Worm (Caenorhabditis elegans) whole organism, young adult: Measurements from ENCODE around the gene Y70C5A.3.
A peak's percentile ranks its signal among the peaks of the same experiment; 100 is the strongest.

Experiments
- B0261.1 ChIP-seq: sonication (generic microtip); optimal IDR thresholded peaks from 2 replicates; lab custom pipeline; 2016; ENCODE audit warnings: mild to moderate bottlenecking, missing genetic modification characterization, moderate library complexity, missing compliant biosample characterization
- D2030.7 ChIP-seq: fragments of 200-800 bp; sonication (Bioruptor generic); IDR thresholded peaks from 2 replicates; pipeline ENCODE4 v1.3.6; 2022; ENCODE audit warnings: missing genetic modification reagents, missing genetic modification characterization, missing compliant biosample characterization
- F23B12.7 ChIP-seq: sonication (generic microtip); optimal IDR thresholded peaks from 2 replicates; lab custom pipeline; 2017; ENCODE audit warnings: missing genetic modification characterization, mild to moderate bottlenecking, missing compliant biosample characterization, antibody characterized with exemption, moderate library complexity; ENCODE audit not compliant: insufficient read depth
- F39B2.1 ChIP-seq: fragments of 200-800 bp; sonication (Bioruptor generic); IDR thresholded peaks from 2 replicates; pipeline ENCODE4 v1.3.6; 2022; ENCODE audit warnings: missing genetic modification reagents, missing genetic modification characterization, missing compliant biosample characterization
- F57A8.1 ChIP-seq: fragments of 200-800 bp; sonication (Bioruptor generic); optimal IDR thresholded peaks from 2 replicates; lab custom pipeline; 2018; ENCODE audit warnings: mild to moderate bottlenecking, missing genetic modification characterization, moderate library complexity, missing compliant biosample characterization
- K12H6.12 ChIP-seq: fragments of 200-800 bp; sonication (Bioruptor generic); optimal IDR thresholded peaks from 2 replicates; lab custom pipeline; 2018; ENCODE audit warnings: mild to moderate bottlenecking, missing genetic modification characterization, missing compliant biosample characterization
- T26A5.8 ChIP-seq: sonication (generic microtip); optimal IDR thresholded peaks from 2 replicates; lab custom pipeline; 2016; ENCODE audit warnings: missing genetic modification characterization, missing compliant biosample characterization
- Y79H2A.3 ChIP-seq: fragments of 200-800 bp; sonication (Bioruptor generic); conservative IDR thresholded peaks from 2 replicates; pipeline ENCODE4 v1.3.6; 2022; ENCODE audit warnings: missing genetic modification reagents, missing genetic modification characterization, missing compliant biosample characterization
- Y95B8A.8 ChIP-seq: fragments of 200-800 bp; sonication (Bioruptor generic); IDR thresholded peaks from 2 replicates; pipeline ENCODE4 v1.3.6; 2022; ENCODE audit warnings: missing genetic modification reagents, missing genetic modification characterization, missing compliant biosample characterization
- athp-1 ChIP-seq: sonication (generic microtip); optimal IDR thresholded peaks from 2 replicates; lab custom pipeline; 2017; ENCODE audit warnings: mild to moderate bottlenecking, missing genetic modification characterization, missing compliant biosample characterization
- attf-3 ChIP-seq: fragments of 200-800 bp; sonication (Bioruptor generic); conservative IDR thresholded peaks from 2 replicates; pipeline ENCODE4 v1.3.6; 2022; ENCODE audit warnings: missing genetic modification reagents, missing genetic modification characterization, missing compliant biosample characterization
- attf-6 ChIP-seq: fragments of 200-800 bp; sonication (Bioruptor generic); IDR thresholded peaks from 2 replicates; pipeline ENCODE4 v1.3.6; 2022; ENCODE audit warnings: missing genetic modification reagents, missing genetic modification characterization, missing compliant biosample characterization
- bed-2 ChIP-seq: fragments of 200-800 bp; sonication (Bioruptor generic); IDR thresholded peaks from 2 replicates; pipeline ENCODE4 v1.3.6; 2022; ENCODE audit warnings: missing genetic modification reagents, missing genetic modification characterization, missing compliant biosample characterization
- ceh-40 ChIP-seq: fragments of 200-800 bp; sonication (Bioruptor generic); IDR thresholded peaks from 2 replicates; pipeline ENCODE4 v1.3.6; 2022; ENCODE audit warnings: missing genetic modification characterization, missing compliant biosample characterization
- ceh-58 ChIP-seq: fragments of 200-800 bp; sonication (Bioruptor generic); IDR thresholded peaks from 2 replicates; pipeline ENCODE4 v1.3.6; 2022; ENCODE audit warnings: missing genetic modification characterization, missing compliant biosample characterization
- dpff-1 ChIP-seq: sonication (generic microtip); optimal IDR thresholded peaks from 2 replicates; lab custom pipeline; 2017; ENCODE audit warnings: mild to moderate bottlenecking, missing genetic modification characterization, missing compliant biosample characterization
- egrh-3 ChIP-seq: fragments of 200-800 bp; sonication (Bioruptor generic); IDR thresholded peaks from 2 replicates; pipeline ENCODE4 v1.3.6; 2022; ENCODE audit warnings: missing genetic modification reagents, missing genetic modification characterization, missing compliant biosample characterization
- gei-17 ChIP-seq: fragments of 200-800 bp; sonication (Bioruptor generic); optimal IDR thresholded peaks from 2 replicates; lab custom pipeline; 2018; ENCODE audit warnings: mild to moderate bottlenecking, missing genetic modification characterization, missing compliant biosample characterization
- hmg-1.2 ChIP-seq: fragments of 200-800 bp; sonication (Bioruptor generic); IDR thresholded peaks from 2 replicates; pipeline ENCODE4 v1.3.6; 2022; ENCODE audit warnings: missing genetic modification reagents, missing genetic modification characterization, missing compliant biosample characterization
- hrde-1 ChIP-seq: sonication (generic microtip); optimal IDR thresholded peaks from 2 replicates; lab custom pipeline; 2016; ENCODE audit warnings: missing genetic modification characterization, mild to moderate bottlenecking, missing compliant biosample characterization, moderate library complexity, missing genotype, missing genetic modification reagents, borderline replicate concordance
- hsf-1 ChIP-seq: fragments of 200-800 bp; sonication (Bioruptor generic); IDR thresholded peaks from 2 replicates; pipeline ENCODE4 v1.3.6; 2022; ENCODE audit warnings: missing genetic modification reagents, missing genetic modification characterization, missing compliant biosample characterization
- lag-1 ChIP-seq: fragments of 200-800 bp; sonication (Bioruptor generic); IDR thresholded peaks from 2 replicates; pipeline ENCODE4 v1.3.6; 2022; ENCODE audit warnings: missing genetic modification reagents, missing genetic modification characterization, missing compliant biosample characterization
- lin-26 ChIP-seq: fragments of 200-800 bp; sonication (Bioruptor generic); IDR thresholded peaks from 2 replicates; pipeline ENCODE4 v1.3.6; 2022; ENCODE audit warnings: missing genetic modification reagents, missing genetic modification characterization, missing compliant biosample characterization
- lin-40 ChIP-seq: sonication (generic microtip); optimal IDR thresholded peaks from 2 replicates; lab custom pipeline; 2016; ENCODE audit warnings: missing genetic modification characterization, mild to moderate bottlenecking, missing compliant biosample characterization, missing genotype, missing genetic modification reagents
- lin-54 ChIP-seq: fragments of 200-800 bp; sonication (Bioruptor generic); optimal IDR thresholded peaks from 2 replicates; lab custom pipeline; 2018; ENCODE audit warnings: mild to moderate bottlenecking, missing genetic modification characterization, missing compliant biosample characterization
- lir-1 ChIP-seq: fragments of 200-800 bp; sonication (Bioruptor generic); conservative IDR thresholded peaks from 2 replicates; pipeline ENCODE4 v1.3.6; 2022; ENCODE audit warnings: missing genetic modification reagents, missing genetic modification characterization, missing compliant biosample characterization
- madf-10 ChIP-seq: sonication (generic microtip); optimal IDR thresholded peaks from 2 replicates; lab custom pipeline; 2016; ENCODE audit warnings: mild to moderate bottlenecking, missing genetic modification characterization, missing compliant biosample characterization
- madf-8 ChIP-seq: fragments of 200-800 bp; sonication (Bioruptor generic); conservative IDR thresholded peaks from 2 replicates; pipeline ENCODE4 v1.3.6; 2022; ENCODE audit warnings: missing genetic modification reagents, missing genetic modification characterization, missing compliant biosample characterization
- mcd-1 ChIP-seq: fragments of 200-800 bp; sonication (Bioruptor generic); IDR thresholded peaks from 2 replicates; pipeline ENCODE4 v1.3.6; 2022; ENCODE audit warnings: missing genetic modification reagents, missing genetic modification characterization, missing compliant biosample characterization
- mel-28 ChIP-seq: sonication (generic microtip); optimal IDR thresholded peaks from 2 replicates; lab custom pipeline; 2016; ENCODE audit warnings: borderline replicate concordance, mild to moderate bottlenecking, missing genetic modification characterization, missing compliant biosample characterization
- nhr-27 ChIP-seq: fragments of 200-800 bp; sonication (Bioruptor generic); optimal IDR thresholded peaks from 2 replicates; lab custom pipeline; 2018; ENCODE audit warnings: mild to moderate bottlenecking, missing genetic modification characterization, moderate library complexity, missing compliant biosample characterization
- pha-4 ChIP-seq: fragments of 150-350 bp; sonication (generic microtip); optimal IDR thresholded peaks from 2 replicates; lab custom pipeline; 2014; ENCODE audit warnings: missing biosample characterization, missing genetic modification reagents, missing genetic modification characterization
- rcor-1 ChIP-seq: fragments of 200-800 bp; sonication (Bioruptor generic); IDR thresholded peaks from 2 replicates; pipeline ENCODE4 v1.3.6; 2022; ENCODE audit warnings: missing genetic modification reagents, missing genetic modification characterization, missing compliant biosample characterization
- sea-2 ChIP-seq: fragments of 200-800 bp; sonication (Bioruptor generic); IDR thresholded peaks from 2 replicates; pipeline ENCODE4 v1.3.6; 2022; ENCODE audit warnings: missing genetic modification characterization, missing compliant biosample characterization
- snpc-1.1 ChIP-seq: sonication (generic microtip); optimal IDR thresholded peaks from 2 replicates; lab custom pipeline; 2017; ENCODE audit warnings: missing genetic modification characterization, mild to moderate bottlenecking, missing compliant biosample characterization, antibody characterized with exemption, moderate library complexity, missing genotype, missing genetic modification reagents; ENCODE audit not compliant: insufficient read depth
- snpc-1.3 ChIP-seq: sonication (generic microtip); optimal IDR thresholded peaks from 2 replicates; lab custom pipeline; 2017; ENCODE audit warnings: missing genetic modification characterization, mild to moderate bottlenecking, missing compliant biosample characterization, antibody characterized with exemption, moderate library complexity, missing genotype, missing genetic modification reagents; ENCODE audit not compliant: insufficient read depth
- snpc-3.4 ChIP-seq: sonication (generic microtip); optimal IDR thresholded peaks from 2 replicates; lab custom pipeline; 2017; ENCODE audit warnings: missing genetic modification characterization, mild to moderate bottlenecking, missing compliant biosample characterization, antibody characterized with exemption, moderate library complexity, missing genotype, missing genetic modification reagents
- tbp1 ChIP-seq: fragments of 200-800 bp; sonication (Bioruptor generic); optimal IDR thresholded peaks from 2 replicates; lab custom pipeline; 2018; ENCODE audit warnings: mild to moderate bottlenecking, missing genetic modification characterization, missing compliant biosample characterization
- tbx-9 ChIP-seq: sonication (generic microtip); optimal IDR thresholded peaks from 2 replicates; lab custom pipeline; 2016; ENCODE audit warnings: borderline replicate concordance, missing genetic modification characterization, inconsistent platforms, missing compliant biosample characterization
- tlf-1 ChIP-seq: fragments of 200-800 bp; sonication (Bioruptor generic); optimal IDR thresholded peaks from 2 replicates; lab custom pipeline; 2018; ENCODE audit warnings: mild to moderate bottlenecking, missing genetic modification characterization, missing compliant biosample characterization
- unc-130 ChIP-seq: sonication (generic microtip); optimal IDR thresholded peaks from 2 replicates; lab custom pipeline; 2016; ENCODE audit warnings: missing genetic modification reagents, missing genetic modification characterization, missing compliant biosample characterization
- unc-62 ChIP-seq: fragments of 150-350 bp; optimal IDR thresholded peaks from 2 replicates; lab custom pipeline; 2014; ENCODE audit warnings: missing biosample characterization, missing genetic modification reagents, missing genetic modification characterization
- ztf-18 ChIP-seq: sonication (generic microtip); optimal IDR thresholded peaks from 2 replicates; lab custom pipeline; 2016; ENCODE audit warnings: missing genotype, mild to moderate bottlenecking, missing genetic modification characterization, missing compliant biosample characterization
- ztf-22 ChIP-seq: fragments of 200-800 bp; sonication (Bioruptor generic); optimal IDR thresholded peaks from 2 replicates; lab custom pipeline; 2018; ENCODE audit warnings: mild to moderate bottlenecking, missing genetic modification characterization, moderate library complexity, missing compliant biosample characterization
- ztf-3 ChIP-seq: fragments of 200-800 bp; sonication (Bioruptor generic); optimal IDR thresholded peaks from 2 replicates; lab custom pipeline; 2018; ENCODE audit warnings: mild to moderate bottlenecking, missing genetic modification characterization, missing compliant biosample characterization
- ztf-6 ChIP-seq: fragments of 200-800 bp; sonication (Bioruptor generic); IDR thresholded peaks from 2 replicates; pipeline ENCODE4 v1.3.6; 2022; ENCODE audit warnings: missing genetic modification reagents, missing genetic modification characterization, missing compliant biosample characterization

Y70C5A.3 gene

DNA sequence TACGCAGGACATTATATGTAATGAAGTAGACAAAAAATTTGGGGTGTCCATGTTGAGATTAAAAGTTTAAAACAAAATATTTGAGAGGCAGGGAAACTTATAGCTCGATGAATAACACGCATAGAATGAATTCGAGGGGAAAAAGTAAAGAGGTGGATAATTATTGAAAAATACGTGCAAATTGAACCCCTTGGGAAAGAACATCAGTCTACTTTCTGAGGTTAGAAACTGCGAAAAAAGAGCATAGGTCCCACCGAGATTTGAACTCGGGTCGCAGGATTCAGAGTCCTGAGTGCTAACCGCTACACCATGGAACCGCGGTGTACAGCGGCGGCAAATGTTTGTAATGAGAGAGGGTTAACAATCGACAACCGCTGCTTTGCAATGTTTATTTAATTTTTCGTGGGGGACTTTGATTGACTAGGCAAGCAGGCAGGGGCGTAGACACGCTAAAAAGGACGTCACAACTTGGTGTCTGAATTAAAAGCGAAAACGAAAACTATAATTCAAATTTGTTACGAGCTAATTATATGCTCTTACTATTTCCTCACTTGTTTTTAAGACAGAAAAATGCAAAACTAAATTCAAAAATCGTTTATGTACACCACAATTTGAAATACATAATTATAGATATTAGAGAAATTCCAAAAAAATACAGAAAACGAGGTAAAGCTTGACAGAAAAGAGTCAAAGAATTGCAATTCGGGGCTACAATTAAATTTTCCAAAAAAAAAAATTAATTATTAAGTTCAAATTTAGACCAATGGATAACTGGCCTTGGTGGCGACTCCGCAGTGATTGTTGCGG, 28.5 kb downstream of the Y70C5A.3 start, which contains the start of gene srh-269 (continued):
- TF ChIP-seq nhr-27 (tag; lab: Kevin White, UChicago) (no peak), athp-1 (tag; lab: Kevin White, UChicago) (peak; percentile 58), madf-8 (GFP tag; lab: Robert Waterston, UW) (0 out of 2 replicates have a peak, but pooled peaks have one; percentile 17), tbp1 (GFP tag; lab: Kevin White, UChicago) (peak; percentile 95), lin-40 (no peak), F57A8.1 (no peak), lag-1 (GFP tag; lab: Robert Waterston, UW) (no peak), pha-4 (tag; lab: Kevin White, UChicago) (no peak), ceh-58 (GFP tag; lab: Robert Waterston, UW) (peak; percentile 88; the same call in 1 of the 2 replicates), snpc-1.1 (tag; lab: Kevin White, UChicago) (peak; percentile 67), mcd-1 (GFP tag; lab: Robert Waterston, UW) (peak; percentile 77), F23B12.7 (no peak), unc-62 (GFP tag; lab: Kevin White, UChicago) (no peak), madf-10 (tag; lab: Kevin White, UChicago) (peak; percentile 76), Y95B8A.8 (GFP tag; lab: Robert Waterston, UW) (peak; percentile 79), lin-54 (GFP tag; lab: Kevin White, UChicago) (peak; percentile 77), hrde-1 (peak; percentile 7), snpc-1.3 (tag; lab: Kevin White, UChicago) (peak; percentile 72), Y79H2A.3 (GFP tag; lab: Robert Waterston, UW) (no peak), attf-3 (no peak), snpc-3.4 (tag; lab: Kevin White, UChicago) (peak; percentile 72), hmg-1.2 (GFP tag; lab: Robert Waterston, UW) (peak; percentile 81), ztf-18 (tag; lab: Kevin White, UChicago) (peak; percentile 63), attf-6 (GFP tag; lab: Robert Waterston, UW) (peak; percentile 89), ztf-22 (no peak), egrh-3 (peak; percentile 32), F39B2.1 (no peak), ceh-40 (GFP tag; lab: Robert Waterston, UW) (no peak), tlf-1 (peak; percentile 70), mel-28 (tag; lab: Kevin White, UChicago) (peak; percentile 13), D2030.7 (peak; percentile 68), K12H6.12 (peak; percentile 28), unc-130 (GFP tag; lab: Kevin White, UChicago) (peak; percentile 68), dpff-1 (tag; lab: Kevin White, UChicago) (peak; percentile 6), T26A5.8 (tag; lab: Kevin White, UChicago) (peak; percentile 75), tbx-9 (tag; lab: Kevin White, UChicago) (peak; percentile 46), lin-26 (GFP tag; lab: Robert Waterston, UW) (peak; percentile 91), rcor-1 (peak; percentile 69), lir-1 (GFP tag; lab: Robert Waterston, UW) (peak; percentile 63), ztf-6 (GFP tag; lab: Robert Waterston, UW) (0 out of 2 replicates have a peak, but pooled peaks have one; percentile 6), B0261.1 (tag; lab: Kevin White, UChicago) (peak; percentile 93), hsf-1 (GFP tag; lab: Robert Waterston, UW) (peak; percentile 61; the same call in 1 of the 2 replicates), ztf-3 (GFP tag; lab: Kevin White, UChicago) (no peak), sea-2 (0 out of 2 replicates have a peak, but pooled peaks have one; percentile 55), gei-17 (GFP tag; lab: Kevin White, UChicago) (peak; percentile 51), bed-2 (no peak)
